Fruit fly (Drosophila melanogaster) whole organism, embryonic: Measurements from ENCODE around the gene mRF1.

Experiments
- Abd-B ChIP-seq: fragments of 200-800 bp; sonication (Bioruptor generic); optimal IDR thresholded peaks from 2 replicates; lab custom pipeline; 2018; ENCODE audit warnings: missing biosample characterization, mild to moderate bottlenecking, missing genetic modification characterization, moderate library complexity
- Atf-2 ChIP-seq: fragments of 200-800 bp; sonication (Bioruptor generic); optimal IDR thresholded peaks from 2 replicates; lab custom pipeline; 2016; ENCODE audit warnings: missing biosample characterization, missing genetic modification characterization
- Atf3 ChIP-seq: fragments of 200-800 bp; sonication (Bioruptor generic); optimal IDR thresholded peaks from 3 replicates; lab custom pipeline; 2016; ENCODE audit warnings: missing biosample characterization, missing genetic modification characterization
- CG10979 ChIP-seq: fragments of 200-800 bp; sonication (Bioruptor generic); optimal IDR thresholded peaks from 2 replicates; lab custom pipeline; 2018; ENCODE audit warnings: missing biosample characterization, mild to moderate bottlenecking, missing genetic modification characterization, moderate library complexity
- CG11093 ChIP-seq: fragments of 200-800 bp; sonication (Bioruptor generic); IDR thresholded peaks from 3 replicates; pipeline ENCODE4 v1.3.6; 2022; ENCODE audit warnings: missing biosample characterization, missing genetic modification characterization
- CG11695 ChIP-seq: fragments of 200-800 bp; sonication (Bioruptor generic); IDR thresholded peaks from 3 replicates; pipeline ENCODE4 v1.3.6; 2022; ENCODE audit warnings: missing biosample characterization, missing genetic modification characterization
- CG11723 ChIP-seq: fragments of 200-800 bp; sonication (Bioruptor generic); optimal IDR thresholded peaks from 2 replicates; lab custom pipeline; 2017; ENCODE audit warnings: missing biosample characterization, mild to moderate bottlenecking, missing genetic modification characterization
- CG12155 ChIP-seq: fragments of 200-800 bp; sonication (Bioruptor generic); optimal IDR thresholded peaks from 3 replicates; lab custom pipeline; 2016; ENCODE audit warnings: missing biosample characterization, missing genetic modification characterization
- CG1792 ChIP-seq: fragments of 200-800 bp; sonication (Bioruptor generic); optimal IDR thresholded peaks from 2 replicates; lab custom pipeline; 2016; ENCODE audit warnings: missing biosample characterization, missing genetic modification characterization
- CG18476 ChIP-seq: fragments of 200-800 bp; sonication (Bioruptor generic); optimal IDR thresholded peaks from 2 replicates; lab custom pipeline; 2016; ENCODE audit warnings: missing biosample characterization, mild to moderate bottlenecking, missing genetic modification characterization
- CG18619 ChIP-seq: fragments of 200-800 bp; sonication (Bioruptor generic); optimal IDR thresholded peaks from 3 replicates; lab custom pipeline; 2017; ENCODE audit warnings: missing biosample characterization, mild to moderate bottlenecking, missing genetic modification characterization
- CG18764 ChIP-seq: fragments of 200-800 bp; sonication (Bioruptor generic); optimal IDR thresholded peaks from 3 replicates; lab custom pipeline; 2016; ENCODE audit warnings: missing biosample characterization, missing genetic modification characterization
- CG2116 ChIP-seq: fragments of 200-800 bp; sonication (Bioruptor generic); optimal IDR thresholded peaks from 3 replicates; lab custom pipeline; 2018; ENCODE audit warnings: missing biosample characterization, mild to moderate bottlenecking, missing genetic modification characterization
- CG2120 ChIP-seq: fragments of 200-800 bp; sonication (Bioruptor generic); optimal IDR thresholded peaks from 3 replicates; lab custom pipeline; 2016; ENCODE audit warnings: missing biosample characterization, missing genetic modification characterization
- CG2889 ChIP-seq: fragments of 200-800 bp; sonication (Bioruptor generic); IDR thresholded peaks from 3 replicates; pipeline ENCODE4 v1.3.6; 2022; ENCODE audit warnings: missing biosample characterization, missing genetic modification characterization
- CG3407 ChIP-seq: fragments of 200-800 bp; sonication (Bioruptor generic); optimal IDR thresholded peaks from 2 replicates; lab custom pipeline; 2018; ENCODE audit warnings: missing biosample characterization, mild to moderate bottlenecking, missing genetic modification characterization
- CG34376 ChIP-seq: fragments of 200-800 bp; sonication (Bioruptor generic); optimal IDR thresholded peaks from 2 replicates; lab custom pipeline; 2018; ENCODE audit warnings: missing biosample characterization, mild to moderate bottlenecking, missing genetic modification characterization
- CG4707 ChIP-seq: fragments of 200-800 bp; sonication (Bioruptor generic); optimal IDR thresholded peaks from 2 replicates; lab custom pipeline; 2018; ENCODE audit warnings: missing biosample characterization, mild to moderate bottlenecking, missing genetic modification characterization, moderate library complexity
- CG6683 ChIP-seq: fragments of 200-800 bp; sonication (Bioruptor generic); optimal IDR thresholded peaks from 2 replicates; lab custom pipeline; 2017; ENCODE audit warnings: missing biosample characterization, mild to moderate bottlenecking, missing genetic modification characterization, missing genetic modification reagents
- CG7839 ChIP-seq: fragments of 200-800 bp; sonication (Bioruptor generic); optimal IDR thresholded peaks from 3 replicates; lab custom pipeline; 2018; ENCODE audit warnings: missing biosample characterization, mild to moderate bottlenecking, missing genetic modification characterization, moderate library complexity
- CG8924 ChIP-seq: fragments of 200-800 bp; optimal IDR thresholded peaks from 3 replicates; lab custom pipeline; 2019; ENCODE audit warnings: missing biosample characterization, mild to moderate bottlenecking, missing genetic modification characterization, moderate library complexity
- CG9215 ChIP-seq: fragments of 200-800 bp; sonication (Bioruptor generic); IDR thresholded peaks from 2 replicates; pipeline ENCODE4 v1.3.6; 2022; ENCODE audit warnings: missing biosample characterization, missing genetic modification characterization
- CG9932 ChIP-seq: fragments of 200-800 bp; sonication (Bioruptor generic); IDR thresholded peaks from 2 replicates; pipeline ENCODE4 v1.3.6; 2022; ENCODE audit warnings: missing biosample characterization, missing genetic modification characterization
- CTCF ChIP-seq: fragments of 200-800 bp; sonication (Bioruptor generic); optimal IDR thresholded peaks from 2 replicates; lab custom pipeline; 2017; ENCODE audit warnings: missing biosample characterization, mild to moderate bottlenecking, missing genetic modification characterization, moderate library complexity
- D ChIP-seq, 2 experiments: fragments of 200-800 bp in 1 of 2; fragments of >200 bp in 1 of 2; sonication (Bioruptor generic) in 1 of 2; optimal IDR thresholded peaks; 2 replicates in 1 of 2; 3 replicates in 1 of 2; lab custom pipeline; 2017; ENCODE audit warnings: mild to moderate bottlenecking in 1 of 2, missing biosample characterization in 1 of 2, missing genetic modification characterization in 1 of 2, missing genetic modification reagents in 1 of 2
- E2f2 ChIP-seq: fragments of 200-800 bp; sonication (Bioruptor generic); IDR thresholded peaks from 2 replicates; pipeline ENCODE4 v1.3.6; 2022; ENCODE audit warnings: missing biosample characterization, missing genetic modification characterization
- H2.0 ChIP-seq: fragments of 200-800 bp; sonication (Bioruptor generic); IDR thresholded peaks from 2 replicates; pipeline ENCODE4 v1.3.6; 2022; ENCODE audit warnings: missing biosample characterization, missing genetic modification characterization
- HLHmδ ChIP-seq: fragments of 200-800 bp; sonication (Bioruptor generic); optimal IDR thresholded peaks from 2 replicates; lab custom pipeline; 2018; ENCODE audit warnings: missing biosample characterization, mild to moderate bottlenecking, missing genetic modification characterization, moderate library complexity
- NC2β ChIP-seq: fragments of 200-800 bp; sonication (Bioruptor generic); optimal IDR thresholded peaks from 2 replicates; lab custom pipeline; 2016; ENCODE audit warnings: missing biosample characterization, missing genetic modification characterization
- Nf-YA ChIP-seq: fragments of 200-800 bp; sonication (Bioruptor generic); IDR thresholded peaks from 2 replicates; pipeline ENCODE4 v1.3.6; 2022; ENCODE audit warnings: missing biosample characterization, missing genetic modification characterization
- bcd ChIP-seq: fragments of 200-800 bp; sonication (Bioruptor generic); optimal IDR thresholded peaks from 2 replicates; lab custom pipeline; 2017; ENCODE audit warnings: missing biosample characterization, mild to moderate bottlenecking, missing genetic modification characterization
- bowl ChIP-seq: fragments of 200-800 bp; sonication (Bioruptor generic); IDR thresholded peaks from 2 replicates; pipeline ENCODE4 v1.3.6; 2022; ENCODE audit warnings: missing biosample characterization, missing genetic modification characterization
- chinmo ChIP-seq: fragments of 200-800 bp; sonication (Bioruptor generic); IDR thresholded peaks from 4 replicates; pipeline ENCODE4 v1.3.6; 2022; ENCODE audit warnings: missing biosample characterization, missing genetic modification characterization; ENCODE audit not compliant: partially characterized antibody
- chm ChIP-seq: fragments of 200-800 bp; sonication (Bioruptor generic); IDR thresholded peaks from 2 replicates; pipeline ENCODE4 v1.3.6; 2022; ENCODE audit warnings: missing biosample characterization, missing genetic modification characterization
- cwo ChIP-seq: fragments of 200-800 bp; sonication (Bioruptor generic); optimal IDR thresholded peaks from 3 replicates; lab custom pipeline; 2017; ENCODE audit warnings: missing biosample characterization, missing genetic modification characterization, mild to moderate bottlenecking, moderate library complexity, missing genetic modification reagents
- ftz-f1 ChIP-seq: fragments of 200-800 bp; sonication (Bioruptor generic); optimal IDR thresholded peaks from 2 replicates; lab custom pipeline; 2016; ENCODE audit warnings: missing biosample characterization, missing genetic modification characterization
- gro ChIP-seq: fragments of 200-800 bp; sonication (Bioruptor generic); optimal IDR thresholded peaks from 2 replicates; lab custom pipeline; 2016; ENCODE audit warnings: missing biosample characterization, missing genetic modification characterization
- kah ChIP-seq: fragments of 200-800 bp; sonication (Bioruptor generic); optimal IDR thresholded peaks from 2 replicates; lab custom pipeline; 2018; ENCODE audit warnings: missing biosample characterization, mild to moderate bottlenecking, missing genetic modification characterization
- kay ChIP-seq: fragments of 200-800 bp; sonication (Bioruptor generic); optimal IDR thresholded peaks from 2 replicates; lab custom pipeline; 2016; ENCODE audit warnings: missing biosample characterization, missing genetic modification characterization
- lola ChIP-seq, 3 experiments: fragments of >200 bp in 2 of 3; fragments of 200-800 bp in 1 of 3; sonication (Bioruptor generic) in 1 of 3; optimal IDR thresholded peaks; 2 replicates each; lab custom pipeline; 2017 to 2019; ENCODE audit warnings: missing biosample characterization in 3 of 3, missing genetic modification characterization in 3 of 3, mild to moderate bottlenecking in 1 of 3, moderate library complexity in 1 of 3
- nau ChIP-seq: fragments of 200-800 bp; sonication (Bioruptor generic); optimal IDR thresholded peaks from 3 replicates; lab custom pipeline; 2017; ENCODE audit warnings: missing biosample characterization, mild to moderate bottlenecking, missing genetic modification characterization, missing genetic modification reagents
- onecut ChIP-seq: fragments of 200-800 bp; sonication (Bioruptor generic); IDR thresholded peaks from 2 replicates; pipeline ENCODE4 v1.3.6; 2022; ENCODE audit warnings: missing biosample characterization, missing genetic modification characterization
- p53 ChIP-seq: fragments of 200-800 bp; sonication (Bioruptor generic); optimal IDR thresholded peaks from 2 replicates; lab custom pipeline; 2016; ENCODE audit warnings: missing biosample characterization, missing genetic modification characterization
- pho ChIP-seq: fragments of 200-800 bp; sonication (Bioruptor generic); optimal IDR thresholded peaks from 2 replicates; lab custom pipeline; 2016; ENCODE audit warnings: missing biosample characterization, missing genetic modification characterization
- seq ChIP-seq: fragments of 200-800 bp; sonication (Bioruptor generic); IDR thresholded peaks from 2 replicates; pipeline ENCODE4 v1.3.6; 2022; ENCODE audit warnings: missing biosample characterization, missing genetic modification characterization
- sob ChIP-seq: fragments of 200-800 bp; sonication (Bioruptor generic); IDR thresholded peaks from 2 replicates; pipeline ENCODE4 v1.3.6; 2022; ENCODE audit warnings: missing biosample characterization, missing genetic modification characterization
- sqz ChIP-seq: fragments of 200-800 bp; sonication (Bioruptor generic); optimal IDR thresholded peaks from 3 replicates; lab custom pipeline; 2018; ENCODE audit warnings: missing biosample characterization, mild to moderate bottlenecking, missing genetic modification characterization
- sr ChIP-seq: fragments of 200-800 bp; sonication (Bioruptor generic); IDR thresholded peaks from 3 replicates; pipeline ENCODE4 v1.3.6; 2022; ENCODE audit warnings: missing biosample characterization, missing genetic modification characterization
- stc ChIP-seq: fragments of 200-800 bp; sonication (Bioruptor generic); IDR thresholded peaks from 2 replicates; pipeline ENCODE4 v1.3.6; 2022; ENCODE audit warnings: missing biosample characterization, missing genetic modification characterization
- tll ChIP-seq, 2 experiments: fragments of 200-800 bp in 1 of 2; fragments of >200 bp in 1 of 2; sonication (Bioruptor generic) in 1 of 2; optimal IDR thresholded peaks; 2 replicates each; lab custom pipeline; 2017 to 2019; ENCODE audit warnings: missing biosample characterization in 2 of 2, missing genetic modification characterization in 2 of 2, mild to moderate bottlenecking in 1 of 2, moderate library complexity in 1 of 2
- wdn ChIP-seq: fragments of 200-800 bp; sonication (Bioruptor generic); IDR thresholded peaks from 2 replicates; pipeline ENCODE4 v1.3.6; 2022; ENCODE audit warnings: missing biosample characterization, missing genetic modification characterization

mRF1 gene

dm6 chr2L:13206077-13206668 is 13.6 kb upstream of the mRF1 start (continued):
- TF ChIP-seq CG8924 (tag; lab: Kevin White, UChicago) (no peak), chinmo (GFP tag; lab: Robert Waterston, UW) (0 out of 4 replicates have a peak, but pooled peaks have one; percentile 71), wdn (GFP tag; lab: Robert Waterston, UW) (no peak), pho (GFP tag; lab: Kevin White, UChicago) (no peak), HLHmδ (GFP tag; lab: Kevin White, UChicago) (no peak), lola (GFP tag; optimal IDR thresholded peaks at IDR 0.05; lab: Kevin White, UChicago) (no peak), CG34376 (GFP tag; lab: Kevin White, UChicago) (peak; percentile 96), onecut (no peak), sob (GFP tag; lab: Robert Waterston, UW) (no peak), Atf-2 (no peak), Nf-YA (no peak), sr (GFP tag; lab: Robert Waterston, UW) (no peak), CG18476 (no peak), CG11695 (GFP tag; lab: Robert Waterston, UW) (no peak), CG1792 (GFP tag; lab: Kevin White, UChicago) (no peak), CG4707 (GFP tag; lab: Kevin White, UChicago) (no peak), CG11093 (no peak), CTCF (GFP tag; lab: Kevin White, UChicago) (no peak), CG10979 (no peak), bcd (no peak), CG11723 (GFP tag; lab: Kevin White, UChicago) (no peak), CG12155 (GFP tag; lab: Kevin White, UChicago) (no peak), CG2120 (GFP tag; lab: Kevin White, UChicago) (no peak), Abd-B (GFP tag; lab: Kevin White, UChicago) (no peak), CG7839 (tag; lab: Kevin White, UChicago) (no peak), sqz (GFP tag; lab: Kevin White, UChicago) (no peak), D (optimal IDR thresholded peaks at IDR 0.05; lab: Kevin White, UChicago) (no peak), D (GFP tag; optimal IDR thresholded peaks at IDR 0.05; lab: Kevin White, UChicago) (no peak), bowl (GFP tag; lab: Robert Waterston, UW) (no peak), Atf3 (GFP tag; lab: Kevin White, UChicago) (no peak), H2.0 (no peak), nau (GFP tag; lab: Kevin White, UChicago) (no peak), kay (GFP tag; lab: Kevin White, UChicago) (no peak), gro (GFP tag; lab: Kevin White, UChicago) (no peak), tll (GFP tag; optimal IDR thresholded peaks at IDR 0.05; lab: Kevin White, UChicago) (no peak), CG2116 (GFP tag; lab: Kevin White, UChicago) (no peak), kah (no peak), NC2β (GFP tag; lab: Kevin White, UChicago) (no peak), CG18619 (GFP tag; lab: Kevin White, UChicago) (no peak), chm (GFP tag; lab: Robert Waterston, UW) (no peak), CG3407 (no peak), CG2889 (GFP tag; lab: Robert Waterston, UW) (no peak), E2f2 (GFP tag; lab: Robert Waterston, UW) (no peak), ftz-f1 (GFP tag; lab: Kevin White, UChicago) (peak; percentile 19), CG9932 (no peak), seq (no peak), cwo (GFP tag; lab: Kevin White, UChicago) (peak; percentile 93), CG9215 (GFP tag; lab: Robert Waterston, UW) (no peak), p53 (GFP tag; lab: Kevin White, UChicago) (no peak), CG18764 (GFP tag; lab: Kevin White, UChicago) (no peak), CG6683 (GFP tag; lab: Kevin White, UChicago) (peak; percentile 26), stc (GFP tag; lab: Robert Waterston, UW) (no peak)
